Worm (Caenorhabditis elegans) whole organism, young adult: Measurements from ENCODE around the gene mom-1.

ENCODE experiments used
- C17E4.6 ChIP-seq: fragments of 200-800 bp; sonication (Bioruptor generic); IDR thresholded peaks from 2 replicates; pipeline ENCODE4 v1.3.6; 2022; ENCODE audit warnings: missing genetic modification reagents, missing genetic modification characterization, missing compliant biosample characterization
- F33H1.4 ChIP-seq: fragments of 200-800 bp; sonication (Bioruptor generic); IDR thresholded peaks from 2 replicates; pipeline ENCODE4 v1.3.6; 2022; ENCODE audit warnings: missing genetic modification reagents, missing genetic modification characterization, missing compliant biosample characterization
- F39B2.1 ChIP-seq: fragments of 200-800 bp; sonication (Bioruptor generic); IDR thresholded peaks from 2 replicates; pipeline ENCODE4 v1.3.6; 2022; ENCODE audit warnings: missing genetic modification reagents, missing genetic modification characterization, missing compliant biosample characterization
- F52B5.7 ChIP-seq: sonication (generic microtip); optimal IDR thresholded peaks from 2 replicates; lab custom pipeline; 2016; ENCODE audit warnings: mild to moderate bottlenecking, missing genetic modification characterization, missing compliant biosample characterization
- F55B11.4 ChIP-seq: sonication (generic microtip); optimal IDR thresholded peaks from 2 replicates; lab custom pipeline; 2016; ENCODE audit warnings: missing compliant biosample characterization, missing genetic modification characterization, borderline replicate concordance; ENCODE audit not compliant: insufficient read depth
- K12H6.12 ChIP-seq: fragments of 200-800 bp; sonication (Bioruptor generic); optimal IDR thresholded peaks from 2 replicates; lab custom pipeline; 2018; ENCODE audit warnings: mild to moderate bottlenecking, missing genetic modification characterization, missing compliant biosample characterization
- Y53F4B.3 ChIP-seq: fragments of 200-800 bp; sonication (Bioruptor generic); IDR thresholded peaks from 2 replicates; pipeline ENCODE4 v1.3.6; 2022; ENCODE audit warnings: missing genetic modification reagents, missing genetic modification characterization, missing compliant biosample characterization
- Y67H2A.10 ChIP-seq: fragments of 200-800 bp; sonication (Bioruptor generic); conservative IDR thresholded peaks from 2 replicates; pipeline ENCODE4 v1.3.6; 2022; ENCODE audit warnings: missing genetic modification reagents, missing genetic modification characterization, missing compliant biosample characterization
- ama-1 ChIP-seq, 3 experiments: fragments of 150-350 bp in 1 of 3; sonication (generic microtip) in 2 of 3; optimal IDR thresholded peaks; 2 replicates each; lab custom pipeline; 2014 to 2018; ENCODE audit warnings: missing biosample characterization in 2 of 3, missing genetic modification characterization in 2 of 3, missing genetic modification reagents in 2 of 3
- aptf-3 ChIP-seq: fragments of 200-800 bp; sonication (Bioruptor generic); IDR thresholded peaks from 2 replicates; pipeline ENCODE4 v1.3.6; 2022; ENCODE audit warnings: missing genetic modification characterization, missing compliant biosample characterization
- athp-1 ChIP-seq: sonication (generic microtip); optimal IDR thresholded peaks from 2 replicates; lab custom pipeline; 2017; ENCODE audit warnings: mild to moderate bottlenecking, missing genetic modification characterization, missing compliant biosample characterization
- attf-5 ChIP-seq: fragments of 200-800 bp; sonication (Bioruptor generic); optimal IDR thresholded peaks from 2 replicates; lab custom pipeline; 2018; ENCODE audit warnings: mild to moderate bottlenecking, missing genetic modification characterization, missing compliant biosample characterization
- attf-6 ChIP-seq: fragments of 200-800 bp; sonication (Bioruptor generic); IDR thresholded peaks from 2 replicates; pipeline ENCODE4 v1.3.6; 2022; ENCODE audit warnings: missing genetic modification reagents, missing genetic modification characterization, missing compliant biosample characterization
- bed-1 ChIP-seq: fragments of 200-800 bp; sonication (Bioruptor generic); IDR thresholded peaks from 2 replicates; pipeline ENCODE4 v1.3.6; 2022; ENCODE audit warnings: missing genetic modification reagents, missing genetic modification characterization, missing compliant biosample characterization
- bed-2 ChIP-seq: fragments of 200-800 bp; sonication (Bioruptor generic); IDR thresholded peaks from 2 replicates; pipeline ENCODE4 v1.3.6; 2022; ENCODE audit warnings: missing genetic modification reagents, missing genetic modification characterization, missing compliant biosample characterization
- cebp-2 ChIP-seq: fragments of 200-800 bp; sonication (Bioruptor generic); IDR thresholded peaks from 2 replicates; pipeline ENCODE4 v1.3.6; 2022; ENCODE audit warnings: missing genetic modification characterization, missing compliant biosample characterization
- ceh-27 ChIP-seq: fragments of 200-800 bp; sonication (Bioruptor generic); optimal IDR thresholded peaks from 2 replicates; lab custom pipeline; 2018; ENCODE audit warnings: mild to moderate bottlenecking, missing genetic modification characterization, moderate library complexity, missing compliant biosample characterization
- ceh-40 ChIP-seq: fragments of 200-800 bp; sonication (Bioruptor generic); IDR thresholded peaks from 2 replicates; pipeline ENCODE4 v1.3.6; 2022; ENCODE audit warnings: missing genetic modification characterization, missing compliant biosample characterization
- chd-7 ChIP-seq: sonication (generic microtip); optimal IDR thresholded peaks from 2 replicates; lab custom pipeline; 2016; ENCODE audit warnings: mild to moderate bottlenecking, missing genetic modification characterization, moderate library complexity, missing compliant biosample characterization
- die-1 ChIP-seq: sonication (generic microtip); optimal IDR thresholded peaks from 2 replicates; lab custom pipeline; 2016; ENCODE audit warnings: missing genotype, mild to moderate bottlenecking, missing genetic modification characterization, missing compliant biosample characterization
- dpff-1 ChIP-seq: sonication (generic microtip); optimal IDR thresholded peaks from 2 replicates; lab custom pipeline; 2017; ENCODE audit warnings: mild to moderate bottlenecking, missing genetic modification characterization, missing compliant biosample characterization
- dpl-1 ChIP-seq: fragments of 150-350 bp; optimal IDR thresholded peaks from 2 replicates; lab custom pipeline; 2014; ENCODE audit warnings: missing biosample characterization, missing genetic modification reagents, missing genetic modification characterization
- fkh-3 ChIP-seq: sonication (generic microtip); optimal IDR thresholded peaks from 2 replicates; lab custom pipeline; 2016; ENCODE audit warnings: mild to moderate bottlenecking, missing genetic modification characterization, missing compliant biosample characterization
- hlh-12 ChIP-seq: sonication (generic microtip); optimal IDR thresholded peaks from 2 replicates; lab custom pipeline; 2016; ENCODE audit warnings: missing genetic modification characterization, missing compliant biosample characterization
- hlh-26 ChIP-seq: fragments of 200-800 bp; sonication (Bioruptor generic); conservative IDR thresholded peaks from 2 replicates; pipeline ENCODE4 v1.3.6; 2022; ENCODE audit warnings: missing genetic modification reagents, missing genetic modification characterization, missing compliant biosample characterization
- lag-1 ChIP-seq: fragments of 200-800 bp; sonication (Bioruptor generic); IDR thresholded peaks from 2 replicates; pipeline ENCODE4 v1.3.6; 2022; ENCODE audit warnings: missing genetic modification reagents, missing genetic modification characterization, missing compliant biosample characterization
- let-607 ChIP-seq, 2 experiments: fragments of 200-800 bp in 1 of 2; sonication (Bioruptor generic) in 1 of 2; sonication (generic microtip) in 1 of 2; optimal IDR thresholded peaks; 2 replicates each; lab custom pipeline; 2016 to 2018; ENCODE audit warnings: mild to moderate bottlenecking in 2 of 2, missing compliant biosample characterization in 2 of 2, missing genetic modification characterization in 2 of 2, moderate library complexity in 2 of 2, missing genotype in 1 of 2
- lin-26 ChIP-seq: fragments of 200-800 bp; sonication (Bioruptor generic); IDR thresholded peaks from 2 replicates; pipeline ENCODE4 v1.3.6; 2022; ENCODE audit warnings: missing genetic modification reagents, missing genetic modification characterization, missing compliant biosample characterization
- lin-54 ChIP-seq: fragments of 200-800 bp; sonication (Bioruptor generic); optimal IDR thresholded peaks from 2 replicates; lab custom pipeline; 2018; ENCODE audit warnings: mild to moderate bottlenecking, missing genetic modification characterization, missing compliant biosample characterization
- lsl-1 ChIP-seq: fragments of 200-800 bp; sonication (Bioruptor generic); optimal IDR thresholded peaks from 2 replicates; lab custom pipeline; 2018; ENCODE audit warnings: mild to moderate bottlenecking, missing genetic modification characterization, moderate library complexity, missing compliant biosample characterization
- lsy-27 ChIP-seq: sonication (generic microtip); optimal IDR thresholded peaks from 2 replicates; lab custom pipeline; 2017; ENCODE audit warnings: missing genetic modification characterization, mild to moderate bottlenecking, missing compliant biosample characterization, antibody characterized with exemption, missing genotype, borderline replicate concordance; ENCODE audit not compliant: insufficient read depth
- madf-10 ChIP-seq: sonication (generic microtip); optimal IDR thresholded peaks from 2 replicates; lab custom pipeline; 2016; ENCODE audit warnings: mild to moderate bottlenecking, missing genetic modification characterization, missing compliant biosample characterization
- madf-3 ChIP-seq: fragments of 200-800 bp; sonication (Bioruptor generic); IDR thresholded peaks from 2 replicates; pipeline ENCODE4 v1.3.6; 2022; ENCODE audit warnings: missing genetic modification reagents, missing genetic modification characterization, missing compliant biosample characterization
- madf-6 ChIP-seq: fragments of 200-800 bp; sonication (Bioruptor generic); IDR thresholded peaks from 2 replicates; pipeline ENCODE4 v1.3.6; 2022; ENCODE audit warnings: missing genetic modification reagents, missing genetic modification characterization, missing compliant biosample characterization
- mxl-1 ChIP-seq: sonication (generic microtip); optimal IDR thresholded peaks from 2 replicates; lab custom pipeline; 2016; ENCODE audit warnings: missing genetic modification characterization, missing compliant biosample characterization
- nfyb-1 ChIP-seq: fragments of 200-800 bp; sonication (Bioruptor generic); IDR thresholded peaks from 2 replicates; pipeline ENCODE4 v1.3.6; 2022; ENCODE audit warnings: missing genetic modification reagents, missing genetic modification characterization, missing compliant biosample characterization
- nhr-120 ChIP-seq: fragments of 200-800 bp; sonication (Bioruptor generic); IDR thresholded peaks from 2 replicates; pipeline ENCODE4 v1.3.6; 2022; ENCODE audit warnings: missing genetic modification characterization, missing compliant biosample characterization
- nhr-80 ChIP-seq: sonication (generic microtip); optimal IDR thresholded peaks from 2 replicates; lab custom pipeline; 2016; ENCODE audit warnings: missing genetic modification characterization, missing compliant biosample characterization
- nhr-90 ChIP-seq: sonication (generic microtip); optimal IDR thresholded peaks from 2 replicates; lab custom pipeline; 2016; ENCODE audit warnings: missing genotype, mild to moderate bottlenecking, missing genetic modification characterization, missing compliant biosample characterization
- rcor-1 ChIP-seq: fragments of 200-800 bp; sonication (Bioruptor generic); IDR thresholded peaks from 2 replicates; pipeline ENCODE4 v1.3.6; 2022; ENCODE audit warnings: missing genetic modification reagents, missing genetic modification characterization, missing compliant biosample characterization
- rec-8 ChIP-seq, 2 experiments: sonication (generic microtip); optimal IDR thresholded peaks; 2 replicates each; lab custom pipeline; 2016; ENCODE audit warnings: mild to moderate bottlenecking in 2 of 2, missing genetic modification characterization in 2 of 2, missing genetic modification reagents in 2 of 2, missing genotype in 2 of 2, missing biosample characterization in 1 of 2, missing compliant biosample characterization in 1 of 2, moderate library complexity in 1 of 2
- sdz-38 ChIP-seq: sonication (generic microtip); optimal IDR thresholded peaks from 2 replicates; lab custom pipeline; 2016; ENCODE audit warnings: missing genotype, missing genetic modification characterization, missing compliant biosample characterization
- sea-2 ChIP-seq: fragments of 200-800 bp; sonication (Bioruptor generic); IDR thresholded peaks from 2 replicates; pipeline ENCODE4 v1.3.6; 2022; ENCODE audit warnings: missing genetic modification characterization, missing compliant biosample characterization
- somi-1 ChIP-seq: fragments of 200-800 bp; sonication (Bioruptor generic); optimal IDR thresholded peaks from 2 replicates; lab custom pipeline; 2018; ENCODE audit warnings: mild to moderate bottlenecking, missing genetic modification characterization, missing compliant biosample characterization
- zfh-2 ChIP-seq: fragments of 200-800 bp; sonication (Bioruptor generic); conservative IDR thresholded peaks from 2 replicates; pipeline ENCODE4 v1.3.6; 2022; ENCODE audit warnings: missing genetic modification reagents, missing genetic modification characterization, missing compliant biosample characterization
- ztf-18 ChIP-seq: sonication (generic microtip); optimal IDR thresholded peaks from 2 replicates; lab custom pipeline; 2016; ENCODE audit warnings: missing genotype, mild to moderate bottlenecking, missing genetic modification characterization, missing compliant biosample characterization
- ztf-25 ChIP-seq: fragments of 200-800 bp; sonication (Bioruptor generic); IDR thresholded peaks from 2 replicates; pipeline ENCODE4 v1.3.6; 2022; ENCODE audit warnings: missing genetic modification reagents, missing genetic modification characterization, missing compliant biosample characterization
- ztf-28 ChIP-seq: fragments of 200-800 bp; sonication (Bioruptor generic); IDR thresholded peaks from 2 replicates; pipeline ENCODE4 v1.3.6; 2022; ENCODE audit warnings: missing genetic modification reagents, missing genetic modification characterization, missing compliant biosample characterization

mom-1 gene

DNA sequence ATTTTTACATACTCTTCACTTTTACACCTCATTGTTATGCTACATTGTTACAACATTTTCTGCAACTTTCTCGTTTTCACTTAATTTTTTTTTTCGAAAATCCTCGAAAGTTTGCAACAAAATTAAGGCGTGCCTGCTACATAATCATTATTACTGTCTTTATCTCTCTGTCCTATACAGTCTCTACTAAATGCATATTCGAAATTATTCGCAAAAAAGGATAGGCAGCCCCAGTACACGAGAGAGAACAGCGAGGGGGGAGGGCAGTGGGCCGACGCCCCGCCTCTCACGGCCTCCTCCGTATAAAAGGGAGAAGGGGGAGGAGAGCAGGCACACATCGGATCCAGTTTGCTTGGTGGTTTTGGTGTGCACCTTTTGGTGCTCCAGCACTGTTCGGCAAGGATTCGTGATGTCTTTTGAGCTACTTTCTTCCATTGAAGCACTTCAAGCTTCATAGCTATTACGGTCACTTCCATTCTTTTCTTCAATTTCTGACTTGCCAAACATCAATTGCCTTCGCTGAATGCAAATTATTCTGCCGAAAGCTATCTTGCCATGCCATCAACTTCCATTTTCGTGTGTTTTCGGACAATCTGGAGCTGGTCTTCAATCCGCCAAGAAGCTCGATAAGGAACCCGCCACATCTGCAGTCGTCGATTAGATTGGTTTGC is 40.8 kb upstream of the mom-1 start:
- no peak for TF ChIP-seq rec-8 (tag; optimal IDR thresholded peaks at IDR 0.05; lab: Kevin White, UChicago)
- TF ChIP-seq F39B2.1 (GFP tag; lab: Robert Waterston, UW), result no peak
- no peak for TF ChIP-seq lsl-1
- no peak for TF ChIP-seq aptf-3
- peak; percentile 1 to 22 for TF ChIP-seq let-607 (tag; optimal IDR thresholded peaks at IDR 0.05; lab: Kevin White, UChicago)
- no peak for TF ChIP-seq hlh-12 (tag; lab: Kevin White, UChicago)
- no peak for TF ChIP-seq madf-3 (GFP tag; lab: Robert Waterston, UW)
- TF ChIP-seq F52B5.7 (tag; lab: Kevin White, UChicago), result peak; percentile 34
- peak; percentile 90 for TF ChIP-seq zfh-2
- no peak for TF ChIP-seq lag-1 (GFP tag; lab: Robert Waterston, UW)
- TF ChIP-seq F33H1.4, result no peak
- no peak for TF ChIP-seq rcor-1 (GFP tag; lab: Robert Waterston, UW)
- TF ChIP-seq somi-1 (GFP tag; lab: Kevin White, UChicago), result no peak
- TF ChIP-seq C17E4.6 (GFP tag; lab: Robert Waterston, UW), result no peak
- TF ChIP-seq ztf-18, result no peak
- TF ChIP-seq ama-1 (optimal IDR thresholded peaks at IDR 0.05; lab: Kevin White, UChicago), result peak; percentile 98
- peak in 1 of 2 experiments; percentile 34 for TF ChIP-seq ama-1 (GFP tag; optimal IDR thresholded peaks at IDR 0.05; lab: Kevin White, UChicago)
- no peak for TF ChIP-seq lsy-27 (tag; lab: Kevin White, UChicago)
- TF ChIP-seq madf-6 (GFP tag; lab: Robert Waterston, UW), result no peak
- no peak for TF ChIP-seq mxl-1 (tag; lab: Kevin White, UChicago)
- no peak for TF ChIP-seq madf-10
- no peak for TF ChIP-seq athp-1 (tag; lab: Kevin White, UChicago)
- peak; percentile 30 for TF ChIP-seq chd-7
- TF ChIP-seq hlh-26 (GFP tag; lab: Robert Waterston, UW), result no peak
- no peak for TF ChIP-seq ztf-25
- no peak for TF ChIP-seq ceh-40 (GFP tag; lab: Robert Waterston, UW)
- no peak for TF ChIP-seq K12H6.12 (tag; lab: Kevin White, UChicago)
- 0 out of 2 replicates have a peak, but pooled peaks have one; percentile 13 for TF ChIP-seq cebp-2 (GFP tag; lab: Robert Waterston, UW)
- TF ChIP-seq attf-6, result no peak
- no peak for TF ChIP-seq bed-2
- TF ChIP-seq die-1 (tag; lab: Kevin White, UChicago), result no peak
- TF ChIP-seq attf-5, result peak; percentile 17
- TF ChIP-seq ztf-28 (GFP tag; lab: Robert Waterston, UW), result no peak
- no peak for TF ChIP-seq nhr-90 (tag; lab: Kevin White, UChicago)
- no peak for TF ChIP-seq fkh-3 (tag; lab: Kevin White, UChicago)
- TF ChIP-seq nhr-80 (tag; lab: Kevin White, UChicago), result peak; percentile 3
- no peak for TF ChIP-seq lin-54 (GFP tag; lab: Kevin White, UChicago)
- TF ChIP-seq dpff-1 (tag; lab: Kevin White, UChicago), result no peak
- peak; percentile 49; the same call in 1 of the 2 replicates for TF ChIP-seq lin-26 (GFP tag; lab: Robert Waterston, UW)
- 0 out of 2 replicates have a peak, but pooled peaks have one; percentile 61 for TF ChIP-seq nfyb-1 (GFP tag; lab: Robert Waterston, UW)
- no peak for TF ChIP-seq sdz-38
- TF ChIP-seq nhr-120, result no peak
- no peak for TF ChIP-seq Y67H2A.10 (GFP tag; lab: Robert Waterston, UW)
- TF ChIP-seq bed-1 (GFP tag; lab: Robert Waterston, UW), result no peak
- TF ChIP-seq F55B11.4 (tag; lab: Kevin White, UChicago), result no peak
- no peak for TF ChIP-seq sea-2 (GFP tag; lab: Robert Waterston, UW)
- no peak for TF ChIP-seq dpl-1 (GFP tag; lab: Kevin White, UChicago)
- TF ChIP-seq ceh-27 (GFP tag; lab: Kevin White, UChicago), result peak; percentile 4
- no peak for TF ChIP-seq Y53F4B.3 (GFP tag; lab: Robert Waterston, UW)
